Fruit fly (Drosophila melanogaster) whole organism, pupa: ENCODE data around the gene Tmf.

ENCODE experiments used
- CG10348 ChIP-seq: fragments of 200-800 bp; sonication (Bioruptor generic); IDR thresholded peaks from 2 replicates; pipeline ENCODE4 v1.3.6; 2022; ENCODE audit warnings: missing biosample characterization, missing genetic modification characterization
- CG14655 ChIP-seq: fragments of 200-800 bp; sonication (Bioruptor generic); optimal IDR thresholded peaks from 3 replicates; lab custom pipeline; 2017; ENCODE audit warnings: mild to moderate bottlenecking, missing biosample characterization, missing genetic modification reagents, missing genetic modification characterization
- CG17806 ChIP-seq: fragments of 200-800 bp; sonication (Bioruptor generic); optimal IDR thresholded peaks from 2 replicates; lab custom pipeline; 2018; ENCODE audit warnings: missing biosample characterization, mild to moderate bottlenecking, missing genetic modification characterization, moderate library complexity
- CG32121 ChIP-seq: fragments of 200-800 bp; sonication (Bioruptor generic); IDR thresholded peaks from 2 replicates; pipeline ENCODE4 v1.3.6; 2022; ENCODE audit warnings: missing biosample characterization, missing genetic modification characterization
- CG4496 ChIP-seq: fragments of 200-800 bp; sonication (Bioruptor generic); IDR thresholded peaks from 3 replicates; pipeline ENCODE4 v1.3.6; 2022; ENCODE audit warnings: missing biosample characterization, missing genetic modification characterization

dm6 chrX:6866764-6867163, 22.6 kb downstream of the Tmf start:
- no peak for TF ChIP-seq CG14655 (GFP tag; lab: Kevin White, UChicago)
- no peak for TF ChIP-seq CG32121
- no peak for TF ChIP-seq CG17806 (tag; lab: Kevin White, UChicago)
- no peak for TF ChIP-seq CG4496 (GFP tag; lab: Robert Waterston, UW)
- no peak for TF ChIP-seq CG10348 (GFP tag; lab: Robert Waterston, UW)
